Worm (Caenorhabditis elegans) whole organism, early embryonic: ENCODE measurements around the gene tmed-10.

Experiments used
- B0310.2 ChIP-seq: sonication (generic microtip); optimal IDR thresholded peaks from 2 replicates; lab custom pipeline; 2016; ENCODE audit warnings: mild to moderate bottlenecking, missing genetic modification characterization, missing compliant biosample characterization
- F13C5.2 ChIP-seq: sonication (generic microtip); optimal IDR thresholded peaks from 2 replicates; lab custom pipeline; 2017; ENCODE audit warnings: mild to moderate bottlenecking, missing genetic modification characterization, inconsistent platforms, missing compliant biosample characterization
- aly-1 ChIP-seq: sonication (generic microtip); optimal IDR thresholded peaks from 2 replicates; lab custom pipeline; 2016; ENCODE audit warnings: missing genetic modification characterization, missing compliant biosample characterization
- ama-1 ChIP-seq: fragments of 150-350 bp; optimal IDR thresholded peaks from 2 replicates; lab custom pipeline; 2014
- ceh-36 ChIP-seq: sonication (generic microtip); optimal IDR thresholded peaks from 2 replicates; lab custom pipeline; 2016; ENCODE audit warnings: missing genetic modification characterization, inconsistent platforms, missing compliant biosample characterization
- ets-7 ChIP-seq: sonication (generic microtip); optimal IDR thresholded peaks from 2 replicates; lab custom pipeline; 2016; ENCODE audit warnings: missing genotype, missing genetic modification characterization, missing compliant biosample characterization
- flt-1 ChIP-seq: fragments of 200-800 bp; sonication (Bioruptor generic); IDR thresholded peaks from 2 replicates; pipeline ENCODE4 v1.3.6; 2022; ENCODE audit warnings: missing genetic modification characterization, missing compliant biosample characterization
- hmbx-1 ChIP-seq: sonication (generic microtip); optimal IDR thresholded peaks from 2 replicates; lab custom pipeline; 2016; ENCODE audit warnings: mild to moderate bottlenecking, missing genetic modification characterization, missing compliant biosample characterization
- hnd-1 ChIP-seq: sonication (generic microtip); optimal IDR thresholded peaks from 2 replicates; lab custom pipeline; 2016; ENCODE audit warnings: missing genetic modification characterization, missing compliant biosample characterization
- scrt-1 ChIP-seq: fragments of 200-800 bp; sonication (Bioruptor generic); IDR thresholded peaks from 2 replicates; pipeline ENCODE4 v1.3.6; 2022; ENCODE audit warnings: missing genetic modification characterization, missing compliant biosample characterization
- sea-1 ChIP-seq: fragments of 200-800 bp; sonication (Bioruptor generic); conservative IDR thresholded peaks from 2 replicates; pipeline ENCODE4 v1.3.6; 2022; ENCODE audit warnings: missing genetic modification characterization, missing compliant biosample characterization
- tbx-11 ChIP-seq: fragments of 200-800 bp; sonication (Bioruptor generic); IDR thresholded peaks from 2 replicates; pipeline ENCODE4 v1.3.6; 2022; ENCODE audit warnings: missing genetic modification characterization, missing compliant biosample characterization
- tbx-37 ChIP-seq: fragments of 200-800 bp; sonication (Bioruptor generic); conservative IDR thresholded peaks from 2 replicates; pipeline ENCODE4 v1.3.6; 2022; ENCODE audit warnings: missing genetic modification reagents, missing genetic modification characterization, missing compliant biosample characterization
- tra-4 ChIP-seq: sonication (generic microtip); optimal IDR thresholded peaks from 2 replicates; lab custom pipeline; 2017; ENCODE audit warnings: missing genetic modification characterization, missing compliant biosample characterization

DNA sequence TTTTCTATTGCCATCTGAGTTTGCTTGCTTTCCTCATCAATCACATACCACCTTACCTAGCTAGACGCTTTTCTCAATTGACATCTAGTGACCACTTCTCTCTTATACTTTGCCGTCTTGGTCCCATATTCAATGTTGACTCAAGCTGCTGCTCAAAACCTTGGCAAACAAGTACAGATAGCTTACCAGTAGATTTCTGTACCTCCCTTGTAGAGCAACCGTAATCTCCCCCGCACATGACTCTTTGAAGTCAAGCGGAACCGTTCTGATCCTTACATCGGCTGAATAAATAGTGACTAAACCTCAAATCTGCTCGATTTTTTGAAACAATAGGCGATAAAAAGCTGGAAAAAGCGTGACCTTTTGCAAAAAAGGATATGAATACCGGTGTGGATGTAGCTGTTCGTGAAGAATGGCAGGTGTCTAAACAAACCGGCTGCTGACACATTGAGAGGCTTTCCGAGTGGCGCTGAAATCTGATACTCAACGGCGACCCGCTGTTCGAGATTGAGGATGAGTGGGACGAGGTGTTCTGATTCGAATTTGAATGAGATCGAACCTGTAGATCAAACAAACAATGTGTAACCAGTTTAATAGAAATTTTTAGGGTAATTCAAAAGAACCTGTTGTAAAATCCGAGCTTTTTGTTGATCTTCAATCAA, 9.1 kb upstream of the tmed-10 start:
- no peak for TF ChIP-seq ama-1 (lab: Kevin White, UChicago)
- no peak for TF ChIP-seq tbx-37 (GFP tag; lab: Robert Waterston, UW)
- no peak for TF ChIP-seq B0310.2 (tag; lab: Kevin White, UChicago)
- no peak for TF ChIP-seq ets-7 (tag; lab: Kevin White, UChicago)
- TF ChIP-seq hmbx-1 (tag; lab: Kevin White, UChicago): no peak
- no peak for TF ChIP-seq sea-1
- TF ChIP-seq ceh-36: no peak
- TF ChIP-seq scrt-1: no peak
- TF ChIP-seq F13C5.2 (tag; lab: Kevin White, UChicago): no peak
- no peak for TF ChIP-seq aly-1
- TF ChIP-seq hnd-1 (tag; lab: Kevin White, UChicago): no peak
- TF ChIP-seq tbx-11 (GFP tag; lab: Robert Waterston, UW): no peak
- TF ChIP-seq tra-4 (tag; lab: Kevin White, UChicago): no peak
- no peak for TF ChIP-seq flt-1 (GFP tag; lab: Robert Waterston, UW)
